Worm (Caenorhabditis elegans): ENCODE data around the gene dnbp-1.

Gene dnbp-1

ce11 chrIV:13953974-13954373, 25.7 kb downstream of the dnbp-1 start:
- TF ChIP-seq gei-17 (GFP tag; optimal IDR thresholded peaks at IDR 0.05): no peak
- no peak for TF ChIP-seq nfyb-1 (GFP tag; IDR thresholded peaks at IDR 0.05)
- TF ChIP-seq snpc-4 (GFP tag; optimal IDR thresholded peaks at IDR 0.05): no peak
- peak in 1 of 4 experiments; percentile 55 for TF ChIP-seq snpc-4 (tag; optimal IDR thresholded peaks at IDR 0.05)
- no peak for TF ChIP-seq ccch-3 (GFP tag; optimal IDR thresholded peaks at IDR 0.05)
- no peak for TF ChIP-seq snpc-3.4 (tag; optimal IDR thresholded peaks at IDR 0.05)

- TF ChIP-seq F49E8.2 (tag; optimal IDR thresholded peaks at IDR 0.05; ENCODE audit: insufficient read depth) (no peak), ztf-28 (GFP tag; IDR thresholded peaks at IDR 0.05) (no peak), T07F8.4 (tag; optimal IDR thresholded peaks at IDR 0.05) (no peak), F39B2.1 (GFP tag; IDR thresholded peaks at IDR 0.05) (no peak), nfya-1 (tag; optimal IDR thresholded peaks at IDR 0.05; ENCODE audit: borderline replicate concordance, insufficient read depth) (no peak), tbp1 (GFP tag; optimal IDR thresholded peaks at IDR 0.05) (no peak), somi-1 (GFP tag; optimal IDR thresholded peaks at IDR 0.05) (no peak), C17E4.6 (GFP tag; IDR thresholded peaks at IDR 0.05) (no peak), hsf-1 (GFP tag; IDR thresholded peaks at IDR 0.05) (no peak), Y95B8A.8 (GFP tag; IDR thresholded peaks at IDR 0.05) (no peak), hrde-1 (tag; optimal IDR thresholded peaks at IDR 0.05; ENCODE audit: borderline replicate concordance) (no peak), mel-28 (tag; optimal IDR thresholded peaks at IDR 0.05; ENCODE audit: borderline replicate concordance) (no peak), akir-1 (GFP tag; optimal IDR thresholded peaks at IDR 0.05) (no peak), bed-2 (GFP tag; IDR thresholded peaks at IDR 0.05) (no peak), lsl-1 (GFP tag; optimal IDR thresholded peaks at IDR 0.05) (no peak), lsy-27 (tag; optimal IDR thresholded peaks at IDR 0.05; ENCODE audit: borderline replicate concordance, insufficient read depth) (no peak), attf-6 (GFP tag; IDR thresholded peaks at IDR 0.05) (no peak), F57C9.4 (tag; optimal IDR thresholded peaks at IDR 0.05) (no peak)
Measured at ce11 chrIV:13945188-13945587, 34.5 kb downstream of the dnbp-1 start.

- TF ChIP-seq ceh-79 (tag; optimal IDR thresholded peaks at IDR 0.05) (no peak), snpc-4 (GFP tag; optimal IDR thresholded peaks at IDR 0.05) (no peak), snpc-4 (tag; optimal IDR thresholded peaks at IDR 0.05) (peak in 2 of 4 experiments; percentile 20 to 60), attf-6 (GFP tag; IDR thresholded peaks at IDR 0.05) (peak; percentile 72)
Measured at ce11 chrIV:13941640-13942039, 38.0 kb downstream of the dnbp-1 start.

- TF ChIP-seq F33H1.4 (GFP tag; IDR thresholded peaks at IDR 0.05) (no peak), B0336.3 (GFP tag; IDR thresholded peaks at IDR 0.05) (no peak), athp-1 (tag; optimal IDR thresholded peaks at IDR 0.05) (no peak), rpc-1 (optimal IDR thresholded peaks at IDR 0.05) (no peak), rpc-1 (tag; optimal IDR thresholded peaks at IDR 0.05) (no peak), C17E4.6 (GFP tag; IDR thresholded peaks at IDR 0.05) (no peak), gei-17 (GFP tag; optimal IDR thresholded peaks at IDR 0.05) (no peak), Y79H2A.3 (GFP tag; conservative IDR thresholded peaks at IDR 0.05) (no peak), ceh-100 (GFP tag; IDR thresholded peaks at IDR 0.05) (no peak), pha-4 (tag; optimal IDR thresholded peaks at IDR 0.05) (no peak), ceh-27 (GFP tag; optimal IDR thresholded peaks at IDR 0.05) (no peak), akir-1 (GFP tag; optimal IDR thresholded peaks at IDR 0.05) (no peak), tbp1 (GFP tag; optimal IDR thresholded peaks at IDR 0.05) (no peak), ztf-18 (tag; optimal IDR thresholded peaks at IDR 0.05) (no peak), egl-18 (GFP tag; IDR thresholded peaks at IDR 0.05) (no peak), attf-3 (GFP tag; conservative IDR thresholded peaks at IDR 0.05) (no peak), hrde-1 (tag; optimal IDR thresholded peaks at IDR 0.05; ENCODE audit: borderline replicate concordance) (no peak), F57C9.4 (tag; optimal IDR thresholded peaks at IDR 0.05) (no peak), D2030.7 (GFP tag; IDR thresholded peaks at IDR 0.05) (no peak), ztf-6 (GFP tag; IDR thresholded peaks at IDR 0.05) (no peak)
Measured at ce11 chrIV:13940847-13941246, 38.8 kb downstream of the dnbp-1 start.

All from whole organism, young adult.